Worm (Caenorhabditis elegans) whole organism, L1 larva: ENCODE data around the gene ceh-21.

Experiments used
- C04F5.9 ChIP-seq: sonication (generic microtip); optimal IDR thresholded peaks from 2 replicates; lab custom pipeline; 2016; ENCODE audit warnings: missing genetic modification characterization, missing compliant biosample characterization
- C16A3.4 ChIP-seq: fragments of 150-350 bp; optimal IDR thresholded peaks from 2 replicates; lab custom pipeline; 2014; ENCODE audit warnings: missing biosample characterization, missing genetic modification characterization
- C34B4.2 ChIP-seq: sonication (generic microtip); optimal IDR thresholded peaks from 2 replicates; lab custom pipeline; 2017; ENCODE audit warnings: mild to moderate bottlenecking, missing genetic modification characterization, missing compliant biosample characterization
- Y116A8C.19 ChIP-seq: sonication (generic microtip); optimal IDR thresholded peaks from 2 replicates; lab custom pipeline; 2016; ENCODE audit warnings: missing compliant biosample characterization, missing genetic modification characterization, borderline replicate concordance
- aha-1 ChIP-seq: fragments of 150-350 bp; optimal IDR thresholded peaks from 2 replicates; lab custom pipeline; 2014; ENCODE audit warnings: missing biosample characterization, missing genetic modification characterization
- alr-1 ChIP-seq: fragments of 200-800 bp; sonication (Bioruptor generic); optimal IDR thresholded peaks from 2 replicates; lab custom pipeline; 2018; ENCODE audit warnings: borderline replicate concordance, mild to moderate bottlenecking, missing genetic modification characterization, missing compliant biosample characterization
- aly-2 ChIP-seq: fragments of 150-350 bp; optimal IDR thresholded peaks from 2 replicates; lab custom pipeline; 2014; ENCODE audit warnings: missing biosample characterization, missing genetic modification characterization
- ama-1 ChIP-seq: fragments of 150-350 bp; optimal IDR thresholded peaks from 2 replicates; lab custom pipeline; 2014
- ceh-63 ChIP-seq: fragments of 200-800 bp; sonication (Bioruptor generic); optimal IDR thresholded peaks from 2 replicates; lab custom pipeline; 2018; ENCODE audit warnings: mild to moderate bottlenecking, missing genetic modification characterization, missing compliant biosample characterization
- ceh-8 ChIP-seq: fragments of 200-800 bp; sonication (Bioruptor generic); optimal IDR thresholded peaks from 2 replicates; lab custom pipeline; 2018; ENCODE audit warnings: mild to moderate bottlenecking, missing genetic modification characterization, moderate library complexity, missing compliant biosample characterization
- ceh-82 ChIP-seq, 3 experiments: fragments of 150-350 bp in 1 of 3; sonication (generic microtip) in 2 of 3; optimal IDR thresholded peaks; 2 replicates each; lab custom pipeline; 2014 to 2017; ENCODE audit warnings: missing biosample characterization in 3 of 3, missing genetic modification characterization in 3 of 3
- ceh-88 ChIP-seq: fragments of 200-800 bp; sonication (Bioruptor generic); IDR thresholded peaks from 2 replicates; pipeline ENCODE4 v1.3.6; 2022; ENCODE audit warnings: missing genetic modification characterization, missing compliant biosample characterization
- ceh-90 ChIP-seq: sonication (generic microtip); optimal IDR thresholded peaks from 2 replicates; lab custom pipeline; 2016; ENCODE audit warnings: missing genetic modification characterization, missing compliant biosample characterization
- dpl-1 ChIP-seq, 3 experiments: fragments of 150-350 bp in 2 of 3; sonication (generic microtip) in 1 of 3; optimal IDR thresholded peaks; 2 replicates each; lab custom pipeline; 2014 to 2017; ENCODE audit warnings: missing biosample characterization in 3 of 3, missing genetic modification characterization in 3 of 3, missing genetic modification reagents in 3 of 3
- efl-3 ChIP-seq: fragments of 200-800 bp; sonication (Bioruptor generic); optimal IDR thresholded peaks from 2 replicates; lab custom pipeline; 2018; ENCODE audit warnings: mild to moderate bottlenecking, missing genetic modification characterization, missing compliant biosample characterization
- egl-13 ChIP-seq: sonication (generic microtip); optimal IDR thresholded peaks from 2 replicates; lab custom pipeline; 2016; ENCODE audit warnings: missing genotype, missing genetic modification reagents, missing genetic modification characterization, missing compliant biosample characterization
- elt-2 ChIP-seq: sonication (generic microtip); optimal IDR thresholded peaks from 2 replicates; lab custom pipeline; 2016; ENCODE audit warnings: missing genetic modification characterization, mild to moderate bottlenecking, inconsistent platforms, missing compliant biosample characterization, missing genetic modification reagents
- fkh-10 ChIP-seq: sonication (generic microtip); optimal IDR thresholded peaks from 2 replicates; lab custom pipeline; 2017; ENCODE audit warnings: missing biosample characterization, missing genetic modification reagents, missing genetic modification characterization
- fkh-4 ChIP-seq: sonication (generic microtip); optimal IDR thresholded peaks from 2 replicates; lab custom pipeline; 2016; ENCODE audit warnings: missing compliant biosample characterization, missing genetic modification characterization, borderline replicate concordance
- fkh-8 ChIP-seq: sonication (generic microtip); optimal IDR thresholded peaks from 2 replicates; lab custom pipeline; 2016; ENCODE audit warnings: mild to moderate bottlenecking, missing genetic modification characterization, missing compliant biosample characterization
- fos-1 ChIP-seq: fragments of 150-350 bp; optimal IDR thresholded peaks from 2 replicates; lab custom pipeline; 2014; ENCODE audit warnings: missing biosample characterization, missing genetic modification characterization
- hpl-2 ChIP-seq: fragments of 150-350 bp; optimal IDR thresholded peaks from 2 replicates; lab custom pipeline; 2014; ENCODE audit warnings: missing biosample characterization, missing genetic modification reagents, missing genetic modification characterization
- lin-13 ChIP-seq: fragments of 150-350 bp; optimal IDR thresholded peaks from 2 replicates; lab custom pipeline; 2014; ENCODE audit warnings: missing biosample characterization, missing genetic modification reagents, missing genetic modification characterization
- lin-35 ChIP-seq, 2 experiments: fragments of 150-350 bp; optimal IDR thresholded peaks; 2 replicates each; lab custom pipeline; 2014; ENCODE audit warnings: missing biosample characterization in 2 of 2, missing genetic modification characterization in 2 of 2, missing genetic modification reagents in 2 of 2
- lin-39 ChIP-seq: fragments of 150-350 bp; optimal IDR thresholded peaks from 2 replicates; lab custom pipeline; 2014; ENCODE audit warnings: missing biosample characterization, missing genetic modification reagents, missing genetic modification characterization
- lir-3 ChIP-seq: sonication (generic microtip); optimal IDR thresholded peaks from 2 replicates; lab custom pipeline; 2016; ENCODE audit warnings: mild to moderate bottlenecking, missing genetic modification characterization, moderate library complexity, missing compliant biosample characterization; ENCODE audit not compliant: poor library complexity
- mdl-1 ChIP-seq, 2 experiments: fragments of 150-350 bp; optimal IDR thresholded peaks; 2 replicates each; lab custom pipeline; 2014 to 2017; ENCODE audit warnings: missing biosample characterization in 2 of 2, missing genetic modification characterization in 2 of 2, inconsistent platforms in 1 of 2
- mef-2 ChIP-seq: fragments of 150-350 bp; optimal IDR thresholded peaks from 2 replicates; lab custom pipeline; 2014; ENCODE audit warnings: missing biosample characterization, missing genetic modification characterization
- nhr-12 ChIP-seq: sonication (generic microtip); optimal IDR thresholded peaks from 2 replicates; lab custom pipeline; 2017; ENCODE audit warnings: missing biosample characterization, missing genetic modification characterization
- nhr-19 ChIP-seq: fragments of 200-800 bp; sonication (Bioruptor generic); conservative IDR thresholded peaks from 2 replicates; pipeline ENCODE4 v1.3.6; 2022; ENCODE audit warnings: missing genetic modification characterization, missing compliant biosample characterization
- nhr-20 ChIP-seq: sonication (generic microtip); optimal IDR thresholded peaks from 2 replicates; lab custom pipeline; 2016; ENCODE audit warnings: mild to moderate bottlenecking, missing genetic modification characterization, missing compliant biosample characterization
- nhr-47 ChIP-seq: sonication (generic microtip); optimal IDR thresholded peaks from 2 replicates; lab custom pipeline; 2016; ENCODE audit warnings: mild to moderate bottlenecking, missing genetic modification characterization, moderate library complexity, missing compliant biosample characterization
- nhr-71 ChIP-seq: sonication (generic microtip); optimal IDR thresholded peaks from 2 replicates; lab custom pipeline; 2016; ENCODE audit warnings: mild to moderate bottlenecking, missing genetic modification characterization, moderate library complexity, missing compliant biosample characterization
- nhr-84 ChIP-seq: sonication (generic microtip); optimal IDR thresholded peaks from 2 replicates; lab custom pipeline; 2017; ENCODE audit warnings: missing biosample characterization, missing genetic modification characterization
- nhr-85 ChIP-seq: sonication (generic microtip); peaks from one replicate; lab custom pipeline; 2016; ENCODE audit warnings: missing genetic modification characterization, inconsistent platforms, missing compliant biosample characterization
- pax-3 ChIP-seq: fragments of 200-800 bp; sonication (Bioruptor generic); optimal IDR thresholded peaks from 2 replicates; lab custom pipeline; 2018; ENCODE audit warnings: mild to moderate bottlenecking, missing genetic modification characterization, moderate library complexity, missing compliant biosample characterization
- pqm-1 ChIP-seq: sonication (generic microtip); optimal IDR thresholded peaks from 3 replicates; lab custom pipeline; 2017; ENCODE audit warnings: missing biosample characterization, missing genetic modification characterization
- rnt-1 ChIP-seq: sonication (generic microtip); optimal IDR thresholded peaks from 2 replicates; lab custom pipeline; 2016; ENCODE audit warnings: mild to moderate bottlenecking, missing genetic modification characterization, moderate library complexity, missing compliant biosample characterization
- skn-1 ChIP-seq: fragments of 150-350 bp; optimal IDR thresholded peaks from 2 replicates; lab custom pipeline; 2014; ENCODE audit warnings: missing biosample characterization, missing genetic modification characterization
- snu-23 ChIP-seq: sonication (generic microtip); optimal IDR thresholded peaks from 2 replicates; lab custom pipeline; 2016; ENCODE audit warnings: missing genetic modification characterization, missing compliant biosample characterization
- sptf-1 ChIP-seq: fragments of 150-350 bp; optimal IDR thresholded peaks from 2 replicates; lab custom pipeline; 2014; ENCODE audit warnings: missing biosample characterization, missing genetic modification characterization
- tbx-2 ChIP-seq: sonication (generic microtip); optimal IDR thresholded peaks from 2 replicates; lab custom pipeline; 2016; ENCODE audit warnings: missing genetic modification characterization, missing compliant biosample characterization
- unc-130 ChIP-seq: fragments of 150-350 bp; optimal IDR thresholded peaks from 2 replicates; lab custom pipeline; 2017; ENCODE audit warnings: missing biosample characterization, missing genetic modification characterization, inconsistent platforms
- unc-62 ChIP-seq: fragments of 150-350 bp; optimal IDR thresholded peaks from 2 replicates; lab custom pipeline; 2014; ENCODE audit warnings: missing biosample characterization, missing genetic modification reagents, missing genetic modification characterization
- unc-86 ChIP-seq: sonication (generic microtip); optimal IDR thresholded peaks from 2 replicates; lab custom pipeline; 2016; ENCODE audit warnings: missing genetic modification characterization, missing compliant biosample characterization
- unc-98 ChIP-seq: fragments of 200-800 bp; sonication (Bioruptor generic); IDR thresholded peaks from 2 replicates; pipeline ENCODE4 v1.3.6; 2022; ENCODE audit warnings: missing genetic modification characterization, missing compliant biosample characterization
- xbp-1 ChIP-seq: sonication (generic microtip); optimal IDR thresholded peaks from 2 replicates; lab custom pipeline; 2016; ENCODE audit warnings: missing genetic modification characterization, missing compliant biosample characterization
- zip-4 ChIP-seq: fragments of 200-800 bp; sonication (Bioruptor generic); optimal IDR thresholded peaks from 2 replicates; lab custom pipeline; 2018; ENCODE audit warnings: mild to moderate bottlenecking, missing genetic modification characterization, moderate library complexity, missing compliant biosample characterization
- ztf-11 ChIP-seq, 2 experiments: sonication (generic microtip); optimal IDR thresholded peaks; 2 replicates each; lab custom pipeline; 2016 to 2017; ENCODE audit warnings: missing genetic modification characterization in 2 of 2, missing biosample characterization in 1 of 2, missing compliant biosample characterization in 1 of 2

Gene ceh-21

ce11 chrX:1888445-1889035, 36.0 kb upstream of the ceh-21 start (continued):
- TF ChIP-seq elt-2 (tag; lab: Kevin White, UChicago), result peak; percentile 55
- TF ChIP-seq hpl-2 (GFP tag; lab: Kevin White, UChicago), result no peak
- no peak for TF ChIP-seq Y116A8C.19 (tag; lab: Kevin White, UChicago)
- TF ChIP-seq ceh-82 (tag; optimal IDR thresholded peaks at IDR 0.05; lab: Kevin White, UChicago), result peak; percentile 7 to 50 (median 40)
- no peak for TF ChIP-seq lin-13 (GFP tag; lab: Kevin White, UChicago)
- TF ChIP-seq nhr-71 (tag; lab: Kevin White, UChicago), result peak; percentile 64
- no peak for TF ChIP-seq sptf-1 (tag; lab: Kevin White, UChicago)
- peak; percentile 47 for TF ChIP-seq xbp-1
- peak; percentile 83 for TF ChIP-seq fkh-10
- peak; percentile 31 for TF ChIP-seq lir-3 (tag; lab: Kevin White, UChicago)
- peak; percentile 68 for TF ChIP-seq fos-1 (tag; lab: Kevin White, UChicago)
- TF ChIP-seq ceh-8 (GFP tag; lab: Kevin White, UChicago), result peak; percentile 50
- TF ChIP-seq skn-1 (tag; lab: Kevin White, UChicago), result peak; percentile 81
- no peak for TF ChIP-seq C34B4.2
- peak; percentile 30 for TF ChIP-seq unc-130 (tag; lab: Kevin White, UChicago)
- no peak for TF ChIP-seq lin-39 (tag; lab: Kevin White, UChicago)
- TF ChIP-seq tbx-2, result peak; percentile 58
- peak; percentile 44 for TF ChIP-seq C16A3.4
- TF ChIP-seq ceh-88 (GFP tag; lab: Robert Waterston, UW), result no peak
- TF ChIP-seq nhr-85 (tag; lab: Kevin White, UChicago), result no peak
- TF ChIP-seq unc-98, result no peak
- TF ChIP-seq mdl-1 (tag; optimal IDR thresholded peaks at IDR 0.05; lab: Kevin White, UChicago), result peak in 1 of 2 experiments; percentile 2
- TF ChIP-seq alr-1 (tag; lab: Kevin White, UChicago), result no peak
- no peak for TF ChIP-seq ama-1 (lab: Kevin White, UChicago)
- peak; percentile 93 for TF ChIP-seq fkh-8 (tag; lab: Kevin White, UChicago)
- TF ChIP-seq nhr-12 (tag; lab: Kevin White, UChicago), result no peak
- no peak for TF ChIP-seq dpl-1 (GFP tag; optimal IDR thresholded peaks at IDR 0.05; lab: Kevin White, UChicago)
- TF ChIP-seq fkh-4 (tag; lab: Kevin White, UChicago), result peak; percentile 54
- no peak for TF ChIP-seq ceh-63
- no peak for TF ChIP-seq C04F5.9 (tag; lab: Kevin White, UChicago)
- TF ChIP-seq pax-3 (tag; lab: Kevin White, UChicago), result peak; percentile 53
- no peak for TF ChIP-seq ceh-90
- TF ChIP-seq, all 84 proteins: peak for 40

ce11 chrX:1880665-1881064, 28.1 kb upstream of the ceh-21 start:
- TF ChIP-seq fkh-4 (tag; lab: Kevin White, UChicago) (no peak), ama-1 (lab: Kevin White, UChicago) (no peak), lin-13 (GFP tag; lab: Kevin White, UChicago) (peak; percentile 46), aha-1 (no peak), mef-2 (no peak), ztf-11 (tag; optimal IDR thresholded peaks at IDR 0.05; lab: Kevin White, UChicago) (peak in 1 of 2 experiments; percentile 29), snu-23 (GFP tag; lab: Kevin White, UChicago) (peak; percentile 87), fos-1 (tag; lab: Kevin White, UChicago) (no peak), fkh-8 (tag; lab: Kevin White, UChicago) (peak; percentile 26), sptf-1 (tag; lab: Kevin White, UChicago) (no peak), ceh-88 (GFP tag; lab: Robert Waterston, UW) (no peak), nhr-19 (GFP tag; lab: Robert Waterston, UW) (peak; percentile 78), pax-3 (tag; lab: Kevin White, UChicago) (no peak), rnt-1 (peak; percentile 80), unc-130 (tag; lab: Kevin White, UChicago) (no peak), efl-3 (no peak), unc-62 (GFP tag; lab: Kevin White, UChicago) (no peak), pqm-1 (tag; lab: Kevin White, UChicago) (no peak), nhr-47 (tag; lab: Kevin White, UChicago) (peak; percentile 79), nhr-84 (tag; lab: Kevin White, UChicago) (no peak), xbp-1 (peak; percentile 56), ceh-8 (GFP tag; lab: Kevin White, UChicago) (peak; percentile 62), aly-2 (tag; lab: Kevin White, UChicago) (no peak), egl-13 (tag; lab: Kevin White, UChicago) (peak; percentile 36), unc-86 (tag; lab: Kevin White, UChicago) (peak; percentile 31), nhr-71 (tag; lab: Kevin White, UChicago) (peak; percentile 71), zip-4 (no peak), lin-35 (GFP tag; optimal IDR thresholded peaks at IDR 0.05; lab: Kevin White, UChicago) (peak in 1 of 2 experiments; percentile 66), elt-2 (tag; lab: Kevin White, UChicago) (no peak), nhr-20 (tag; lab: Kevin White, UChicago) (peak; percentile 66), tbx-2 (peak; percentile 67)
